Fruit fly (Drosophila melanogaster) whole organism, embryonic: ENCODE results near the gene klu.
A peak's percentile ranks its signal among the peaks of the same experiment; 100 is the strongest.

Experiments used
- B-H2 ChIP-seq: fragments of 200-800 bp; sonication (Bioruptor generic); optimal IDR thresholded peaks from 2 replicates; lab custom pipeline; 2018; ENCODE audit warnings: missing biosample characterization, mild to moderate bottlenecking, missing genetic modification characterization
- Bgb ChIP-seq: fragments of 200-800 bp; sonication (Bioruptor generic); IDR thresholded peaks from 2 replicates; pipeline ENCODE4 v1.3.6; 2022; ENCODE audit warnings: missing biosample characterization, missing genetic modification characterization; ENCODE audit not compliant: partially characterized antibody
- CG10209 ChIP-seq: fragments of 200-800 bp; sonication (Bioruptor generic); optimal IDR thresholded peaks from 3 replicates; lab custom pipeline; 2017; ENCODE audit warnings: missing biosample characterization, mild to moderate bottlenecking, missing genetic modification characterization, missing genetic modification reagents
- CG10565 ChIP-seq: fragments of 200-800 bp; sonication (Bioruptor generic); optimal IDR thresholded peaks from 3 replicates; lab custom pipeline; 2016; ENCODE audit warnings: missing biosample characterization, mild to moderate bottlenecking, missing genetic modification characterization
- CG12299 ChIP-seq: fragments of 200-800 bp; sonication (Bioruptor generic); optimal IDR thresholded peaks from 2 replicates; lab custom pipeline; 2018; ENCODE audit warnings: missing biosample characterization, mild to moderate bottlenecking, missing genetic modification characterization
- CG1233 ChIP-seq: fragments of 200-800 bp; sonication (Bioruptor generic); optimal IDR thresholded peaks from 4 replicates; lab custom pipeline; 2018; ENCODE audit warnings: missing biosample characterization, mild to moderate bottlenecking, missing genetic modification characterization
- CG13123 ChIP-seq: fragments of 200-800 bp; sonication (Bioruptor generic); optimal IDR thresholded peaks from 2 replicates; lab custom pipeline; 2016; ENCODE audit warnings: missing biosample characterization, missing genetic modification characterization
- CG14050 ChIP-seq: fragments of 200-800 bp; sonication (Bioruptor generic); IDR thresholded peaks from 3 replicates; pipeline ENCODE4 v1.3.6; 2022; ENCODE audit warnings: missing biosample characterization, missing genetic modification characterization
- CG14441 ChIP-seq: fragments of 200-800 bp; sonication (Bioruptor generic); IDR thresholded peaks from 2 replicates; pipeline ENCODE4 v1.3.6; 2022; ENCODE audit warnings: missing biosample characterization, missing genetic modification characterization
- CG15479 ChIP-seq: fragments of 200-800 bp; sonication (Bioruptor generic); optimal IDR thresholded peaks from 3 replicates; lab custom pipeline; 2019; ENCODE audit warnings: missing biosample characterization, mild to moderate bottlenecking, missing genetic modification characterization, moderate library complexity
- CG17361 ChIP-seq: fragments of 200-800 bp; sonication (Bioruptor generic); IDR thresholded peaks from 3 replicates; pipeline ENCODE4 v1.3.6; 2022; ENCODE audit warnings: missing biosample characterization, missing genetic modification characterization
- CG17802 ChIP-seq: fragments of 200-800 bp; sonication (Bioruptor generic); optimal IDR thresholded peaks from 2 replicates; lab custom pipeline; 2018; ENCODE audit warnings: missing biosample characterization, mild to moderate bottlenecking, missing genetic modification characterization, moderate library complexity
- CG17912 ChIP-seq: fragments of 200-800 bp; sonication (Bioruptor generic); optimal IDR thresholded peaks from 2 replicates; lab custom pipeline; 2018; ENCODE audit warnings: missing biosample characterization, mild to moderate bottlenecking, missing genetic modification characterization
- CG3163 ChIP-seq: fragments of 200-800 bp; sonication (Bioruptor generic); optimal IDR thresholded peaks from 3 replicates; lab custom pipeline; 2016; ENCODE audit warnings: missing biosample characterization, missing genetic modification characterization
- CG3407 ChIP-seq: fragments of 200-800 bp; sonication (Bioruptor generic); optimal IDR thresholded peaks from 2 replicates; lab custom pipeline; 2018; ENCODE audit warnings: missing biosample characterization, mild to moderate bottlenecking, missing genetic modification characterization
- CG3847 ChIP-seq: fragments of 200-800 bp; sonication (Bioruptor generic); IDR thresholded peaks from 2 replicates; pipeline ENCODE4 v1.3.6; 2022; ENCODE audit warnings: missing biosample characterization, missing genetic modification characterization
- CG8089 ChIP-seq: fragments of 200-800 bp; sonication (Bioruptor generic); optimal IDR thresholded peaks from 3 replicates; lab custom pipeline; 2016; ENCODE audit warnings: missing biosample characterization, missing genetic modification characterization
- CG9876 ChIP-seq: fragments of 200-800 bp; sonication (Bioruptor generic); optimal IDR thresholded peaks from 2 replicates; lab custom pipeline; 2016; ENCODE audit warnings: missing biosample characterization, missing genetic modification characterization
- CoRest ChIP-seq: fragments of 200-800 bp; sonication (Bioruptor generic); optimal IDR thresholded peaks from 3 replicates; lab custom pipeline; 2018; ENCODE audit warnings: missing biosample characterization, mild to moderate bottlenecking, missing genetic modification characterization, moderate library complexity
- Dek ChIP-seq: fragments of 200-800 bp; sonication (Bioruptor generic); optimal IDR thresholded peaks from 3 replicates; lab custom pipeline; 2019; ENCODE audit warnings: missing biosample characterization, mild to moderate bottlenecking, missing genetic modification characterization, moderate library complexity
- Drgx ChIP-seq: fragments of 200-800 bp; sonication (Bioruptor generic); IDR thresholded peaks from 2 replicates; pipeline ENCODE4 v1.3.6; 2022; ENCODE audit warnings: missing biosample characterization, missing genetic modification characterization
- E2f1 ChIP-seq: fragments of 200-800 bp; sonication (Bioruptor generic); IDR thresholded peaks from 2 replicates; pipeline ENCODE4 v1.3.6; 2022; ENCODE audit warnings: missing biosample characterization, missing genetic modification characterization
- Elba2 ChIP-seq: fragments of 200-800 bp; sonication (Bioruptor generic); optimal IDR thresholded peaks from 3 replicates; lab custom pipeline; 2016; ENCODE audit warnings: missing biosample characterization, missing genetic modification characterization
- HLH54F ChIP-seq: fragments of 200-800 bp; sonication (Bioruptor generic); optimal IDR thresholded peaks from 3 replicates; lab custom pipeline; 2016; ENCODE audit warnings: missing biosample characterization, missing genetic modification characterization
- Kr ChIP-seq: fragments of 200-800 bp; sonication (Bioruptor generic); optimal IDR thresholded peaks from 2 replicates; lab custom pipeline; 2017; ENCODE audit warnings: missing biosample characterization, mild to moderate bottlenecking, missing genetic modification characterization
- Lhr ChIP-seq: fragments of 200-800 bp; sonication (Bioruptor generic); optimal IDR thresholded peaks from 3 replicates; lab custom pipeline; 2017; ENCODE audit warnings: mild to moderate bottlenecking, missing biosample characterization, missing genetic modification reagents, missing genetic modification characterization
- Mad ChIP-seq: fragments of 200-800 bp; sonication (Bioruptor generic); optimal IDR thresholded peaks from 2 replicates; lab custom pipeline; 2016; ENCODE audit warnings: missing biosample characterization, missing genetic modification characterization
- NK7.1 ChIP-seq: fragments of 200-800 bp; sonication (Bioruptor generic); optimal IDR thresholded peaks from 3 replicates; lab custom pipeline; 2016; ENCODE audit warnings: missing biosample characterization, missing genetic modification characterization
- Ptx1 ChIP-seq: fragments of 200-800 bp; sonication (Bioruptor generic); IDR thresholded peaks from 2 replicates; pipeline ENCODE4 v1.3.6; 2022; ENCODE audit warnings: missing biosample characterization, missing genetic modification characterization
- Rfx ChIP-seq: fragments of 200-800 bp; sonication (Bioruptor generic); IDR thresholded peaks from 2 replicates; pipeline ENCODE4 v1.3.6; 2022; ENCODE audit warnings: missing biosample characterization, missing genetic modification characterization
- Spps ChIP-seq: fragments of 200-800 bp; sonication (Bioruptor generic); optimal IDR thresholded peaks from 2 replicates; lab custom pipeline; 2018; ENCODE audit warnings: missing biosample characterization, mild to moderate bottlenecking, missing genetic modification characterization
- Sry-δ ChIP-seq: fragments of 200-800 bp; sonication (Bioruptor generic); optimal IDR thresholded peaks from 2 replicates; lab custom pipeline; 2016; ENCODE audit warnings: missing biosample characterization, missing genetic modification characterization
- Taf1 ChIP-seq: fragments of 200-800 bp; sonication (Bioruptor generic); IDR thresholded peaks from 2 replicates; pipeline ENCODE4 v1.3.6; 2022; ENCODE audit warnings: missing biosample characterization, missing genetic modification characterization
- ap ChIP-seq: fragments of 200-800 bp; sonication (Bioruptor generic); IDR thresholded peaks from 2 replicates; pipeline ENCODE4 v1.3.6; 2022; ENCODE audit warnings: missing biosample characterization, missing genetic modification characterization
- caup ChIP-seq: fragments of 200-800 bp; sonication (Bioruptor generic); optimal IDR thresholded peaks from 3 replicates; lab custom pipeline; 2017; ENCODE audit warnings: missing biosample characterization, mild to moderate bottlenecking, missing genetic modification characterization, moderate library complexity; ENCODE audit not compliant: severe bottlenecking
- croc ChIP-seq: fragments of 200-800 bp; sonication (Bioruptor generic); conservative IDR thresholded peaks from 3 replicates; pipeline ENCODE4 v1.3.6; 2022; ENCODE audit warnings: missing biosample characterization, missing genetic modification characterization
- crp ChIP-seq, 2 experiments: fragments of 200-800 bp; sonication (Bioruptor generic); optimal IDR thresholded peaks; 2 replicates in 1 of 2; 3 replicates in 1 of 2; lab custom pipeline; 2017; ENCODE audit warnings: missing biosample characterization in 2 of 2, missing genetic modification characterization in 2 of 2, mild to moderate bottlenecking in 1 of 2, moderate library complexity in 1 of 2
- eve ChIP-seq, 2 experiments: fragments of >200 bp; optimal IDR thresholded peaks; 2 replicates each; lab custom pipeline; 2017; ENCODE audit warnings: missing biosample characterization in 2 of 2, missing genetic modification characterization in 2 of 2
- fu2 ChIP-seq: fragments of 200-800 bp; sonication (Bioruptor generic); optimal IDR thresholded peaks from 2 replicates; lab custom pipeline; 2016; ENCODE audit warnings: missing biosample characterization, missing genetic modification characterization
- grau ChIP-seq: fragments of 200-800 bp; optimal IDR thresholded peaks from 3 replicates; lab custom pipeline; 2019; ENCODE audit warnings: missing biosample characterization, mild to moderate bottlenecking, missing genetic modification characterization, moderate library complexity
- insv ChIP-seq, 2 experiments: fragments of 200-800 bp; sonication (Bioruptor generic); optimal IDR thresholded peaks; 3 replicates each; lab custom pipeline; 2016 to 2018; ENCODE audit warnings: missing biosample characterization in 2 of 2, missing genetic modification characterization in 2 of 2
- kay ChIP-seq: fragments of 200-800 bp; sonication (Bioruptor generic); optimal IDR thresholded peaks from 2 replicates; lab custom pipeline; 2016; ENCODE audit warnings: missing biosample characterization, missing genetic modification characterization
- lbe ChIP-seq: fragments of 200-800 bp; sonication (Bioruptor generic); optimal IDR thresholded peaks from 2 replicates; lab custom pipeline; 2016; ENCODE audit warnings: missing biosample characterization, mild to moderate bottlenecking, missing genetic modification characterization
- nerfin-1 ChIP-seq: fragments of 200-800 bp; sonication (Bioruptor generic); optimal IDR thresholded peaks from 3 replicates; lab custom pipeline; 2019; ENCODE audit warnings: missing biosample characterization, mild to moderate bottlenecking, missing genetic modification characterization, moderate library complexity
- otp ChIP-seq: fragments of 200-800 bp; sonication (Bioruptor generic); IDR thresholded peaks from 3 replicates; pipeline ENCODE4, ENCODE4 v1.3.6; 2022; ENCODE audit warnings: missing biosample characterization, missing genetic modification characterization
- pan ChIP-seq, 4 experiments: fragments of >200 bp in 3 of 4; fragments of 200-800 bp in 1 of 4; sonication (Bioruptor generic) in 1 of 4; optimal IDR thresholded peaks in 3 of 4; IDR thresholded peaks in 1 of 4; 2 replicates each; pipeline versions ENCODE4 v1.3.6 to Lab custom; 2017 to 2022; ENCODE audit warnings: missing biosample characterization in 2 of 4, missing genetic modification characterization in 2 of 4, mixed read lengths in 1 of 4
- sd ChIP-seq: fragments of 200-800 bp; sonication (Bioruptor generic); optimal IDR thresholded peaks from 3 replicates; lab custom pipeline; 2018; ENCODE audit warnings: missing biosample characterization, mild to moderate bottlenecking, missing genetic modification characterization, moderate library complexity
- slou ChIP-seq: fragments of 200-800 bp; sonication (Bioruptor generic); optimal IDR thresholded peaks from 3 replicates; lab custom pipeline; 2016; ENCODE audit warnings: missing biosample characterization, missing genetic modification characterization
- stwl ChIP-seq: fragments of 200-800 bp; sonication (Bioruptor generic); optimal IDR thresholded peaks from 3 replicates; lab custom pipeline; 2018; ENCODE audit warnings: missing biosample characterization, mild to moderate bottlenecking, missing genetic modification characterization, moderate library complexity
- tll ChIP-seq, 2 experiments: fragments of 200-800 bp in 1 of 2; fragments of >200 bp in 1 of 2; sonication (Bioruptor generic) in 1 of 2; optimal IDR thresholded peaks; 2 replicates each; lab custom pipeline; 2017 to 2019; ENCODE audit warnings: missing biosample characterization in 2 of 2, missing genetic modification characterization in 2 of 2, mild to moderate bottlenecking in 1 of 2, moderate library complexity in 1 of 2
- wdn ChIP-seq: fragments of 200-800 bp; sonication (Bioruptor generic); IDR thresholded peaks from 2 replicates; pipeline ENCODE4 v1.3.6; 2022; ENCODE audit warnings: missing biosample characterization, missing genetic modification characterization

Gene klu

dm6 chr3L:10931430-10931829 is 77.6 kb downstream of the klu start (continued):
- TF ChIP-seq CG17361 (peak; percentile 59; the same call in 1 of the 3 replicates), CG3407 (GFP tag; lab: Kevin White, UChicago) (peak; percentile 3), CG14441 (GFP tag; lab: Robert Waterston, UW) (peak; percentile 40; the same call in 1 of the 2 replicates), CG8089 (GFP tag; lab: Kevin White, UChicago) (no peak), CoRest (tag; lab: Kevin White, UChicago) (peak; percentile 37), pan (optimal IDR thresholded peaks at IDR 0.05; lab: Kevin White, UChicago) (no peak), pan (GFP tag; optimal IDR thresholded peaks at IDR 0.05 in 1 of 2, IDR thresholded peaks at IDR 0.05 in 1 of 2) (peak in 1 of 2 experiments; percentile 25), nerfin-1 (tag; lab: Kevin White, UChicago) (peak; percentile 9), eve (GFP tag; optimal IDR thresholded peaks at IDR 0.05; lab: Kevin White, UChicago) (no peak), croc (GFP tag; lab: Robert Waterston, UW) (peak; percentile 31; the same call in 2 of the 3 replicates), crp (GFP tag; optimal IDR thresholded peaks at IDR 0.05; lab: Kevin White, UChicago) (no peak), fu2 (GFP tag; lab: Kevin White, UChicago) (no peak), wdn (GFP tag; lab: Robert Waterston, UW) (no peak), Mad (no peak), otp (GFP tag; lab: Robert Waterston, UW) (no peak), Elba2 (GFP tag; lab: Kevin White, UChicago) (no peak), caup (GFP tag; lab: Kevin White, UChicago) (no peak), HLH54F (GFP tag; lab: Kevin White, UChicago) (no peak), sd (tag; lab: Kevin White, UChicago) (no peak), CG10209 (GFP tag; lab: Kevin White, UChicago) (peak; percentile 8), slou (no peak), tll (GFP tag; optimal IDR thresholded peaks at IDR 0.05; lab: Kevin White, UChicago) (no peak), grau (tag; lab: Kevin White, UChicago) (no peak), CG3163 (no peak), Bgb (no peak), NK7.1 (GFP tag; lab: Kevin White, UChicago) (no peak), CG3847 (no peak), stwl (tag; lab: Kevin White, UChicago) (no peak), lbe (GFP tag; lab: Kevin White, UChicago) (no peak), insv (GFP tag; optimal IDR thresholded peaks at IDR 0.05; lab: Kevin White, UChicago) (no peak), CG12299 (tag; lab: Kevin White, UChicago) (no peak), Drgx (GFP tag; lab: Robert Waterston, UW) (peak; percentile 86), Lhr (GFP tag; lab: Kevin White, UChicago) (no peak), CG17912 (GFP tag; lab: Kevin White, UChicago) (no peak), Dek (tag; lab: Kevin White, UChicago) (no peak), kay (GFP tag; lab: Kevin White, UChicago) (no peak), CG13123 (no peak), CG17802 (no peak), Taf1 (GFP tag; lab: Robert Waterston, UW) (no peak), CG14050 (GFP tag; lab: Robert Waterston, UW) (no peak), CG9876 (GFP tag; lab: Kevin White, UChicago) (no peak), CG10565 (no peak), Ptx1 (peak; percentile 69; the same call in 1 of the 2 replicates), B-H2 (GFP tag; lab: Kevin White, UChicago) (no peak), CG1233 (GFP tag; lab: Kevin White, UChicago) (no peak), CG15479 (no peak), Sry-δ (no peak), Spps (tag; lab: Kevin White, UChicago) (peak; percentile 2), E2f1 (no peak), ap (GFP tag; lab: Robert Waterston, UW) (no peak), Rfx (no peak), Kr (no peak)
